Fruit fly (Drosophila melanogaster) whole organism, embryonic: ENCODE measurements around the gene Ttc19.

Source experiments
- Abd-B ChIP-seq: fragments of 200-800 bp; sonication (Bioruptor generic); optimal IDR thresholded peaks from 2 replicates; lab custom pipeline; 2018; ENCODE audit warnings: missing biosample characterization, mild to moderate bottlenecking, missing genetic modification characterization, moderate library complexity
- Ada2b ChIP-seq: fragments of 200-800 bp; sonication (Bioruptor generic); IDR thresholded peaks from 2 replicates; pipeline ENCODE4 v1.3.6; 2022; ENCODE audit warnings: missing biosample characterization, missing genetic modification characterization
- BEAF-32 ChIP-seq: fragments of 200-800 bp; sonication (Bioruptor generic); optimal IDR thresholded peaks from 3 replicates; lab custom pipeline; 2017; ENCODE audit warnings: missing biosample characterization, missing genetic modification characterization, mild to moderate bottlenecking, moderate library complexity, missing genetic modification reagents
- C15 ChIP-seq: fragments of 200-800 bp; sonication (Bioruptor generic); IDR thresholded peaks from 3 replicates; pipeline ENCODE4 v1.3.6; 2022; ENCODE audit warnings: missing biosample characterization, missing genetic modification characterization
- CG11560 ChIP-seq: fragments of 200-800 bp; sonication (Bioruptor generic); IDR thresholded peaks from 3 replicates; pipeline ENCODE4 v1.3.6; 2022; ENCODE audit warnings: missing biosample characterization, missing genetic modification characterization
- CG12155 ChIP-seq: fragments of 200-800 bp; sonication (Bioruptor generic); optimal IDR thresholded peaks from 3 replicates; lab custom pipeline; 2016; ENCODE audit warnings: missing biosample characterization, missing genetic modification characterization
- CG14860 ChIP-seq: fragments of 200-800 bp; sonication (Bioruptor generic); IDR thresholded peaks from 3 replicates; pipeline ENCODE4 v1.3.6; 2022; ENCODE audit warnings: missing biosample characterization, missing genetic modification characterization; ENCODE audit not compliant: partially characterized antibody
- CG15601 ChIP-seq: fragments of 200-800 bp; sonication (Bioruptor generic); optimal IDR thresholded peaks from 3 replicates; lab custom pipeline; 2019; ENCODE audit warnings: missing biosample characterization, mild to moderate bottlenecking, missing genetic modification characterization, moderate library complexity
- CG16863 ChIP-seq: fragments of 200-800 bp; sonication (Bioruptor generic); optimal IDR thresholded peaks from 3 replicates; lab custom pipeline; 2016; ENCODE audit warnings: missing biosample characterization, missing genetic modification characterization
- CG17361 ChIP-seq: fragments of 200-800 bp; sonication (Bioruptor generic); IDR thresholded peaks from 3 replicates; pipeline ENCODE4 v1.3.6; 2022; ENCODE audit warnings: missing biosample characterization, missing genetic modification characterization
- CG17385 ChIP-seq: fragments of 200-800 bp; sonication (Bioruptor generic); optimal IDR thresholded peaks from 3 replicates; lab custom pipeline; 2018; ENCODE audit warnings: missing biosample characterization, mild to moderate bottlenecking, missing genetic modification characterization
- CG1792 ChIP-seq: fragments of 200-800 bp; sonication (Bioruptor generic); optimal IDR thresholded peaks from 2 replicates; lab custom pipeline; 2016; ENCODE audit warnings: missing biosample characterization, missing genetic modification characterization
- CG1832 ChIP-seq: fragments of 200-800 bp; sonication (Bioruptor generic); optimal IDR thresholded peaks from 2 replicates; lab custom pipeline; 2017; ENCODE audit warnings: missing biosample characterization, mild to moderate bottlenecking, missing genetic modification characterization, inconsistent platforms
- CG18599 ChIP-seq: fragments of 200-800 bp; sonication (Bioruptor generic); optimal IDR thresholded peaks from 3 replicates; lab custom pipeline; 2017; ENCODE audit warnings: missing biosample characterization, missing genetic modification characterization, mild to moderate bottlenecking, moderate library complexity, missing genetic modification reagents
- CG2712 ChIP-seq: fragments of 200-800 bp; optimal IDR thresholded peaks from 3 replicates; lab custom pipeline; 2019; ENCODE audit warnings: missing biosample characterization, mild to moderate bottlenecking, missing genetic modification characterization, moderate library complexity
- CG31388 ChIP-seq: fragments of 200-800 bp; sonication (Bioruptor generic); optimal IDR thresholded peaks from 2 replicates; lab custom pipeline; 2016; ENCODE audit warnings: missing biosample characterization, missing genetic modification characterization
- CG43689 ChIP-seq: fragments of 200-800 bp; sonication (Bioruptor generic); IDR thresholded peaks from 2 replicates; pipeline ENCODE4 v1.3.6; 2022; ENCODE audit warnings: missing biosample characterization, missing genetic modification characterization
- CG5180 ChIP-seq: fragments of 200-800 bp; sonication (Bioruptor generic); optimal IDR thresholded peaks from 3 replicates; lab custom pipeline; 2017; ENCODE audit warnings: missing biosample characterization, missing genetic modification characterization, mild to moderate bottlenecking, moderate library complexity, missing genetic modification reagents
- CG7839 ChIP-seq: fragments of 200-800 bp; sonication (Bioruptor generic); optimal IDR thresholded peaks from 3 replicates; lab custom pipeline; 2018; ENCODE audit warnings: missing biosample characterization, mild to moderate bottlenecking, missing genetic modification characterization, moderate library complexity
- CG8290 ChIP-seq, 3 experiments: fragments of 200-800 bp; sonication (Bioruptor generic); optimal IDR thresholded peaks; 2 replicates each; lab custom pipeline; 2016 to 2019; ENCODE audit warnings: missing biosample characterization in 3 of 3, missing genetic modification characterization in 3 of 3, mild to moderate bottlenecking in 2 of 3, moderate library complexity in 1 of 3
- CG9437 ChIP-seq: fragments of 200-800 bp; sonication (Bioruptor generic); optimal IDR thresholded peaks from 2 replicates; lab custom pipeline; 2018; ENCODE audit warnings: missing biosample characterization, mild to moderate bottlenecking, missing genetic modification characterization
- D19A ChIP-seq: fragments of 200-800 bp; optimal IDR thresholded peaks from 3 replicates; lab custom pipeline; 2019; ENCODE audit warnings: missing biosample characterization, mild to moderate bottlenecking, missing genetic modification characterization, moderate library complexity
- Lhr ChIP-seq: fragments of 200-800 bp; sonication (Bioruptor generic); optimal IDR thresholded peaks from 3 replicates; lab custom pipeline; 2017; ENCODE audit warnings: mild to moderate bottlenecking, missing biosample characterization, missing genetic modification reagents, missing genetic modification characterization
- Lim3 ChIP-seq: fragments of 200-800 bp; sonication (Bioruptor generic); IDR thresholded peaks from 2 replicates; pipeline ENCODE4 v1.3.6; 2022; ENCODE audit warnings: missing biosample characterization, missing genetic modification characterization
- Lpt ChIP-seq: fragments of >200 bp; optimal IDR thresholded peaks from 2 replicates; lab custom pipeline; 2018; ENCODE audit warnings: missing biosample characterization, missing genetic modification characterization
- Mes4 ChIP-seq: fragments of 200-800 bp; sonication (Bioruptor generic); optimal IDR thresholded peaks from 2 replicates; lab custom pipeline; 2016; ENCODE audit warnings: missing biosample characterization, missing genetic modification characterization
- NFAT ChIP-seq: fragments of 200-800 bp; sonication (Bioruptor generic); IDR thresholded peaks from 2 replicates; pipeline ENCODE4 v1.3.6; 2022; ENCODE audit warnings: missing biosample characterization, missing genetic modification characterization
- PHDP ChIP-seq: fragments of 200-800 bp; sonication (Bioruptor generic); optimal IDR thresholded peaks from 3 replicates; lab custom pipeline; 2018; ENCODE audit warnings: missing biosample characterization, mild to moderate bottlenecking, missing genetic modification characterization, moderate library complexity
- Sin3A ChIP-seq: fragments of >200 bp; optimal IDR thresholded peaks from 2 replicates; lab custom pipeline; 2018
- Spps ChIP-seq: fragments of 200-800 bp; sonication (Bioruptor generic); optimal IDR thresholded peaks from 2 replicates; lab custom pipeline; 2018; ENCODE audit warnings: missing biosample characterization, mild to moderate bottlenecking, missing genetic modification characterization
- Xrp1 ChIP-seq: fragments of 200-800 bp; sonication (Bioruptor generic); IDR thresholded peaks from 2 replicates; pipeline ENCODE4 v1.3.6; 2022; ENCODE audit warnings: missing biosample characterization, missing genetic modification characterization
- ac ChIP-seq: fragments of 200-800 bp; sonication (Bioruptor generic); optimal IDR thresholded peaks from 3 replicates; lab custom pipeline; 2017; ENCODE audit warnings: missing biosample characterization, mild to moderate bottlenecking, missing genetic modification characterization
- bowl ChIP-seq: fragments of 200-800 bp; sonication (Bioruptor generic); IDR thresholded peaks from 2 replicates; pipeline ENCODE4 v1.3.6; 2022; ENCODE audit warnings: missing biosample characterization, missing genetic modification characterization
- ci ChIP-seq: fragments of 200-800 bp; sonication (Bioruptor generic); IDR thresholded peaks from 3 replicates; pipeline ENCODE4 v1.3.6; 2022; ENCODE audit warnings: missing biosample characterization, missing genetic modification characterization
- dysf ChIP-seq: fragments of 200-800 bp; sonication (Bioruptor generic); IDR thresholded peaks from 3 replicates; pipeline ENCODE4 v1.3.6; 2022; ENCODE audit warnings: missing biosample characterization, missing genetic modification characterization
- fru ChIP-seq: fragments of >200 bp; optimal IDR thresholded peaks from 2 replicates; lab custom pipeline; 2017
- hkb ChIP-seq, 2 experiments: fragments of 200-800 bp in 1 of 2; fragments of >200 bp in 1 of 2; sonication (Bioruptor generic) in 1 of 2; IDR thresholded peaks in 1 of 2; optimal IDR thresholded peaks in 1 of 2; 2 replicates each; pipeline versions ENCODE4 v1.3.6 to Lab custom; 2017 to 2022; ENCODE audit warnings: missing biosample characterization in 1 of 2, missing genetic modification characterization in 1 of 2
- jumu ChIP-seq: fragments of 200-800 bp; sonication (Bioruptor generic); optimal IDR thresholded peaks from 3 replicates; lab custom pipeline; 2016; ENCODE audit warnings: missing biosample characterization, missing genetic modification characterization
- lmd ChIP-seq: fragments of 200-800 bp; sonication (Bioruptor generic); IDR thresholded peaks from 2 replicates; pipeline ENCODE4 v1.3.6; 2022; ENCODE audit warnings: missing biosample characterization, missing genetic modification characterization
- mld ChIP-seq: fragments of 200-800 bp; sonication (Bioruptor generic); IDR thresholded peaks from 3 replicates; pipeline ENCODE4 v1.3.6; 2022; ENCODE audit warnings: missing biosample characterization, missing genetic modification characterization; ENCODE audit not compliant: partially characterized antibody
- org-1 ChIP-seq: fragments of 200-800 bp; sonication (Bioruptor generic); optimal IDR thresholded peaks from 2 replicates; lab custom pipeline; 2017; ENCODE audit warnings: missing biosample characterization, missing genetic modification characterization
- prd ChIP-seq, 3 experiments: fragments of >200 bp in 2 of 3; fragments of 200-800 bp in 1 of 3; sonication (Bioruptor generic) in 1 of 3; optimal IDR thresholded peaks in 2 of 3; IDR thresholded peaks in 1 of 3; 2 replicates in 2 of 3; 3 replicates in 1 of 3; pipeline versions ENCODE4 v1.3.6 to Lab custom; 2017 to 2022; ENCODE audit warnings: missing biosample characterization in 1 of 3, missing genetic modification characterization in 1 of 3
- row ChIP-seq: fragments of 200-800 bp; sonication (Bioruptor generic); IDR thresholded peaks from 3 replicates; pipeline ENCODE4 v1.3.6; 2022; ENCODE audit warnings: missing biosample characterization, missing genetic modification characterization
- seq ChIP-seq: fragments of 200-800 bp; sonication (Bioruptor generic); IDR thresholded peaks from 2 replicates; pipeline ENCODE4 v1.3.6; 2022; ENCODE audit warnings: missing biosample characterization, missing genetic modification characterization
- sob ChIP-seq: fragments of 200-800 bp; sonication (Bioruptor generic); IDR thresholded peaks from 2 replicates; pipeline ENCODE4 v1.3.6; 2022; ENCODE audit warnings: missing biosample characterization, missing genetic modification characterization
- ssp ChIP-seq: fragments of 200-800 bp; sonication (Bioruptor generic); IDR thresholded peaks from 2 replicates; pipeline ENCODE4 v1.3.6; 2022; ENCODE audit warnings: missing biosample characterization, missing genetic modification characterization
- stwl ChIP-seq: fragments of 200-800 bp; sonication (Bioruptor generic); optimal IDR thresholded peaks from 3 replicates; lab custom pipeline; 2018; ENCODE audit warnings: missing biosample characterization, mild to moderate bottlenecking, missing genetic modification characterization, moderate library complexity
- tgo ChIP-seq: fragments of 200-800 bp; sonication (Bioruptor generic); IDR thresholded peaks from 3 replicates; pipeline ENCODE4 v1.3.6; 2022; ENCODE audit warnings: missing biosample characterization, missing genetic modification characterization
- unc-4 ChIP-seq: fragments of 200-800 bp; sonication (Bioruptor generic); IDR thresholded peaks from 2 replicates; pipeline ENCODE4 v1.3.6; 2022; ENCODE audit warnings: missing biosample characterization, missing genetic modification characterization; ENCODE audit not compliant: partially characterized antibody
- wek ChIP-seq: fragments of 200-800 bp; sonication (Bioruptor generic); optimal IDR thresholded peaks from 3 replicates; lab custom pipeline; 2018; ENCODE audit warnings: missing biosample characterization, mild to moderate bottlenecking, missing genetic modification characterization, moderate library complexity

Ttc19 gene

DNA sequence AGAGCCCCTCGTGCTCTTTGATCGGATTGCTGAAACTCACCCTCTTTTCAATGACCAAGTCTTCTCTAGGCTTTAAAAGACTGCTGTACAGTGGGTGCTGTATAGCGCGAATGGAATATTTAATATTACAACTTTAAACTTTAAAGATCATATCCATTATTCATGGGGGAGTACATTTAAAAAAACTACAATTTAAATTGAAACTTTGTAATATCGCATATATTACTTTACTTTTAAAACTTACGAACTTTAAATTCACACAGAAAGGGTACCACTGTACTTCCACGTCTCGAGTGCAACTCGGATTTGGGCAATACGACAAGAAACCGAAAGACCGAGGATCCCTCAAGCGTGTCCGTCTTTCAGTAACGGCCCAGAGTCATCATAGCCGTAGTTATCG is 14.0 kb upstream of the Ttc19 start, which contains the start of gene Phlpp (continued):
- TF ChIP-seq CG7839 (tag; lab: Kevin White, UChicago) (no peak), CG9437 (GFP tag; lab: Kevin White, UChicago) (peak; percentile 2), jumu (GFP tag; lab: Kevin White, UChicago) (peak; percentile 39), seq (GFP tag; lab: Robert Waterston, UW) (peak; percentile 24; the same call in 1 of the 2 replicates), CG17385 (GFP tag; lab: Kevin White, UChicago) (no peak), C15 (GFP tag; lab: Robert Waterston, UW) (0 out of 3 replicates have a peak, but pooled peaks have one; percentile 44), CG14860 (GFP tag; lab: Robert Waterston, UW) (no peak), CG2712 (tag; lab: Kevin White, UChicago) (peak; percentile 84), org-1 (GFP tag; lab: Kevin White, UChicago) (no peak), lmd (peak; percentile 19; the same call in 1 of the 2 replicates), stwl (tag; lab: Kevin White, UChicago) (peak; percentile 2), CG17361 (GFP tag; lab: Robert Waterston, UW) (peak; percentile 72), prd (optimal IDR thresholded peaks at IDR 0.05; lab: Kevin White, UChicago) (no peak), prd (GFP tag; IDR thresholded peaks at IDR 0.05; lab: Robert Waterston, UW) (peak; percentile 82), tgo (GFP tag; lab: Robert Waterston, UW) (peak; percentile 68), PHDP (no peak), Sin3A (lab: Kevin White, UChicago) (no peak), Mes4 (GFP tag; lab: Kevin White, UChicago) (no peak), hkb (optimal IDR thresholded peaks at IDR 0.05; lab: Kevin White, UChicago) (no peak), hkb (GFP tag; IDR thresholded peaks at IDR 0.05; lab: Robert Waterston, UW) (peak; percentile 79), wek (no peak), CG43689 (GFP tag; lab: Robert Waterston, UW) (no peak), BEAF-32 (no peak), ssp (GFP tag; lab: Robert Waterston, UW) (peak; percentile 45), Spps (tag; lab: Kevin White, UChicago) (peak; percentile 26), CG1832 (GFP tag; lab: Kevin White, UChicago) (no peak), fru (no peak), CG8290 (GFP tag; optimal IDR thresholded peaks at IDR 0.05; lab: Kevin White, UChicago) (peak; percentile 14), CG8290 (tag; optimal IDR thresholded peaks at IDR 0.05; lab: Kevin White, UChicago) (no peak), CG1792 (GFP tag; lab: Kevin White, UChicago) (no peak), Xrp1 (GFP tag; lab: Robert Waterston, UW) (peak; percentile 89), unc-4 (GFP tag; lab: Robert Waterston, UW) (no peak), CG11560 (tag; lab: Robert Waterston, UW) (no peak), NFAT (no peak), Lim3 (GFP tag; lab: Robert Waterston, UW) (no peak), CG15601 (tag; lab: Kevin White, UChicago) (no peak), row (GFP tag; lab: Robert Waterston, UW) (peak; percentile 66), D19A (no peak), bowl (GFP tag; lab: Robert Waterston, UW) (no peak), Lhr (GFP tag; lab: Kevin White, UChicago) (no peak), mld (GFP tag; lab: Robert Waterston, UW) (no peak), Abd-B (GFP tag; lab: Kevin White, UChicago) (no peak), CG12155 (GFP tag; lab: Kevin White, UChicago) (no peak), sob (GFP tag; lab: Robert Waterston, UW) (peak; percentile 53; the same call in 1 of the 2 replicates), ci (peak; percentile 40; the same call in 1 of the 3 replicates), dysf (GFP tag; lab: Robert Waterston, UW) (peak; percentile 69), ac (GFP tag; lab: Kevin White, UChicago) (no peak), CG18599 (GFP tag; lab: Kevin White, UChicago) (no peak), CG31388 (GFP tag; lab: Kevin White, UChicago) (no peak), Ada2b (GFP tag; lab: Robert Waterston, UW) (peak; percentile 70), CG5180 (GFP tag; lab: Kevin White, UChicago) (no peak), Lpt (no peak), CG16863 (GFP tag; lab: Kevin White, UChicago) (peak; percentile 10)
